Worm (Caenorhabditis elegans) whole organism, young adult: Measurements from ENCODE around the gene nhr-182.

Experiments used
- B0336.3 ChIP-seq: fragments of 200-800 bp; sonication (Bioruptor generic); IDR thresholded peaks from 2 replicates; pipeline ENCODE4 v1.3.6; 2022; ENCODE audit warnings: missing genetic modification characterization, missing compliant biosample characterization
- F23B12.7 ChIP-seq: sonication (generic microtip); optimal IDR thresholded peaks from 2 replicates; lab custom pipeline; 2017; ENCODE audit warnings: missing genetic modification characterization, mild to moderate bottlenecking, missing compliant biosample characterization, antibody characterized with exemption, moderate library complexity; ENCODE audit not compliant: insufficient read depth
- F49E8.2 ChIP-seq: sonication (generic microtip); optimal IDR thresholded peaks from 3 replicates; lab custom pipeline; 2017; ENCODE audit warnings: missing genetic modification characterization, mild to moderate bottlenecking, missing compliant biosample characterization, antibody characterized with exemption, moderate library complexity; ENCODE audit not compliant: insufficient read depth
- F52B5.7 ChIP-seq: sonication (generic microtip); optimal IDR thresholded peaks from 2 replicates; lab custom pipeline; 2016; ENCODE audit warnings: mild to moderate bottlenecking, missing genetic modification characterization, missing compliant biosample characterization
- ama-1 ChIP-seq, 3 experiments: fragments of 150-350 bp in 1 of 3; sonication (generic microtip) in 2 of 3; optimal IDR thresholded peaks; 2 replicates each; lab custom pipeline; 2014 to 2018; ENCODE audit warnings: missing biosample characterization in 2 of 3, missing genetic modification characterization in 2 of 3, missing genetic modification reagents in 2 of 3
- athp-1 ChIP-seq: sonication (generic microtip); optimal IDR thresholded peaks from 2 replicates; lab custom pipeline; 2017; ENCODE audit warnings: mild to moderate bottlenecking, missing genetic modification characterization, missing compliant biosample characterization
- attf-5 ChIP-seq: fragments of 200-800 bp; sonication (Bioruptor generic); optimal IDR thresholded peaks from 2 replicates; lab custom pipeline; 2018; ENCODE audit warnings: mild to moderate bottlenecking, missing genetic modification characterization, missing compliant biosample characterization
- cebp-1 ChIP-seq, 2 experiments: fragments of 200-800 bp in 1 of 2; sonication (Bioruptor generic) in 1 of 2; sonication (generic microtip) in 1 of 2; IDR thresholded peaks in 1 of 2; optimal IDR thresholded peaks in 1 of 2; 2 replicates each; pipeline versions ENCODE4 v1.3.6 to Lab custom; 2017 to 2022; ENCODE audit warnings: missing compliant biosample characterization in 2 of 2, missing genetic modification characterization in 2 of 2, mild to moderate bottlenecking in 1 of 2, missing genetic modification reagents in 1 of 2, moderate library complexity in 1 of 2
- cebp-2 ChIP-seq: fragments of 200-800 bp; sonication (Bioruptor generic); IDR thresholded peaks from 2 replicates; pipeline ENCODE4 v1.3.6; 2022; ENCODE audit warnings: missing genetic modification characterization, missing compliant biosample characterization
- dox-1 ChIP-seq: fragments of 200-800 bp; sonication (Bioruptor generic); IDR thresholded peaks from 2 replicates; pipeline ENCODE4 v1.3.6; 2022; ENCODE audit warnings: missing genetic modification reagents, missing genetic modification characterization, missing compliant biosample characterization
- egl-18 ChIP-seq: fragments of 200-800 bp; sonication (Bioruptor generic); IDR thresholded peaks from 2 replicates; pipeline ENCODE4 v1.3.6; 2022; ENCODE audit warnings: missing genetic modification reagents, missing genetic modification characterization, missing compliant biosample characterization
- ets-4 ChIP-seq: fragments of 200-800 bp; sonication (Bioruptor generic); optimal IDR thresholded peaks from 2 replicates; lab custom pipeline; 2018; ENCODE audit warnings: mild to moderate bottlenecking, missing genetic modification characterization, missing compliant biosample characterization
- hlh-12 ChIP-seq: sonication (generic microtip); optimal IDR thresholded peaks from 2 replicates; lab custom pipeline; 2016; ENCODE audit warnings: missing genetic modification characterization, missing compliant biosample characterization
- hlh-26 ChIP-seq: fragments of 200-800 bp; sonication (Bioruptor generic); conservative IDR thresholded peaks from 2 replicates; pipeline ENCODE4 v1.3.6; 2022; ENCODE audit warnings: missing genetic modification reagents, missing genetic modification characterization, missing compliant biosample characterization
- hmg-1.2 ChIP-seq: fragments of 200-800 bp; sonication (Bioruptor generic); IDR thresholded peaks from 2 replicates; pipeline ENCODE4 v1.3.6; 2022; ENCODE audit warnings: missing genetic modification reagents, missing genetic modification characterization, missing compliant biosample characterization
- lin-54 ChIP-seq: fragments of 200-800 bp; sonication (Bioruptor generic); optimal IDR thresholded peaks from 2 replicates; lab custom pipeline; 2018; ENCODE audit warnings: mild to moderate bottlenecking, missing genetic modification characterization, missing compliant biosample characterization
- mcd-1 ChIP-seq: fragments of 200-800 bp; sonication (Bioruptor generic); IDR thresholded peaks from 2 replicates; pipeline ENCODE4 v1.3.6; 2022; ENCODE audit warnings: missing genetic modification reagents, missing genetic modification characterization, missing compliant biosample characterization
- mes-4 ChIP-seq: sonication (generic microtip); optimal IDR thresholded peaks from 2 replicates; lab custom pipeline; 2016; ENCODE audit warnings: missing genotype, missing genetic modification characterization, missing compliant biosample characterization
- nfya-1 ChIP-seq: sonication (generic microtip); optimal IDR thresholded peaks from 2 replicates; lab custom pipeline; 2017; ENCODE audit warnings: antibody characterized with exemption, missing compliant biosample characterization, missing genetic modification characterization, borderline replicate concordance; ENCODE audit not compliant: insufficient read depth
- nhr-80 ChIP-seq: sonication (generic microtip); optimal IDR thresholded peaks from 2 replicates; lab custom pipeline; 2016; ENCODE audit warnings: missing genetic modification characterization, missing compliant biosample characterization
- pha-4 ChIP-seq: fragments of 150-350 bp; sonication (generic microtip); optimal IDR thresholded peaks from 2 replicates; lab custom pipeline; 2014; ENCODE audit warnings: missing biosample characterization, missing genetic modification reagents, missing genetic modification characterization
- rcor-1 ChIP-seq: fragments of 200-800 bp; sonication (Bioruptor generic); IDR thresholded peaks from 2 replicates; pipeline ENCODE4 v1.3.6; 2022; ENCODE audit warnings: missing genetic modification reagents, missing genetic modification characterization, missing compliant biosample characterization
- sdz-38 ChIP-seq: sonication (generic microtip); optimal IDR thresholded peaks from 2 replicates; lab custom pipeline; 2016; ENCODE audit warnings: missing genotype, missing genetic modification characterization, missing compliant biosample characterization
- snpc-1.3 ChIP-seq: sonication (generic microtip); optimal IDR thresholded peaks from 2 replicates; lab custom pipeline; 2017; ENCODE audit warnings: missing genetic modification characterization, mild to moderate bottlenecking, missing compliant biosample characterization, antibody characterized with exemption, moderate library complexity, missing genotype, missing genetic modification reagents; ENCODE audit not compliant: insufficient read depth
- snpc-3.4 ChIP-seq: sonication (generic microtip); optimal IDR thresholded peaks from 2 replicates; lab custom pipeline; 2017; ENCODE audit warnings: missing genetic modification characterization, mild to moderate bottlenecking, missing compliant biosample characterization, antibody characterized with exemption, moderate library complexity, missing genotype, missing genetic modification reagents
- tlf-1 ChIP-seq: fragments of 200-800 bp; sonication (Bioruptor generic); optimal IDR thresholded peaks from 2 replicates; lab custom pipeline; 2018; ENCODE audit warnings: mild to moderate bottlenecking, missing genetic modification characterization, missing compliant biosample characterization
- unc-62 ChIP-seq: fragments of 150-350 bp; optimal IDR thresholded peaks from 2 replicates; lab custom pipeline; 2014; ENCODE audit warnings: missing biosample characterization, missing genetic modification reagents, missing genetic modification characterization
- zfh-2 ChIP-seq: fragments of 200-800 bp; sonication (Bioruptor generic); conservative IDR thresholded peaks from 2 replicates; pipeline ENCODE4 v1.3.6; 2022; ENCODE audit warnings: missing genetic modification reagents, missing genetic modification characterization, missing compliant biosample characterization
- zim-3 ChIP-seq: sonication (generic microtip); optimal IDR thresholded peaks from 2 replicates; lab custom pipeline; 2017; ENCODE audit warnings: mild to moderate bottlenecking, missing genetic modification characterization, moderate library complexity, missing compliant biosample characterization
- ztf-25 ChIP-seq: fragments of 200-800 bp; sonication (Bioruptor generic); IDR thresholded peaks from 2 replicates; pipeline ENCODE4 v1.3.6; 2022; ENCODE audit warnings: missing genetic modification reagents, missing genetic modification characterization, missing compliant biosample characterization
- ztf-3 ChIP-seq: fragments of 200-800 bp; sonication (Bioruptor generic); optimal IDR thresholded peaks from 2 replicates; lab custom pipeline; 2018; ENCODE audit warnings: mild to moderate bottlenecking, missing genetic modification characterization, missing compliant biosample characterization

nhr-182 gene

DNA sequence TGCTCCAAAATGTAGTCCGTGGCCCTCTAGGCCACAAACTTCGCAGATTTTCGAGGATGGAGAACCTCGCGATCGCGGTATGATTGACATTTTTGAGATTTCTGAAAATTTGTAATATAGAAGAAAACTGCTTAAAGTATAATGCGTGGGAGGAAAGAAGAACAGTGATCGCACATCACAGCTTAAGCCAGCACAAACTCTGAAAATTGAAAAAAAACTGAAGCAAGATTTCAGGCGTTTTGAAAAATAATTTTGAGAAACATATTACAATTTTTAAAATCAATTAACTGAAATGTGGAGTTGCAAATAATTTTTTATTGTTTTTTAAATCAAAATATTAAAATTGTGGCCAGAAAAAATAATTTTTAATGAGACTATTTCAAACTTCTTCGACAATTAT, 7.2 kb upstream of the nhr-182 start, which contains the start of gene nhr-275 (continued):
- TF ChIP-seq sdz-38 (tag; lab: Kevin White, UChicago) (no peak), hlh-26 (GFP tag; lab: Robert Waterston, UW) (no peak), F52B5.7 (tag; lab: Kevin White, UChicago) (no peak)
- TF ChIP-seq, all 124 proteins: peak for 0

DNA sequence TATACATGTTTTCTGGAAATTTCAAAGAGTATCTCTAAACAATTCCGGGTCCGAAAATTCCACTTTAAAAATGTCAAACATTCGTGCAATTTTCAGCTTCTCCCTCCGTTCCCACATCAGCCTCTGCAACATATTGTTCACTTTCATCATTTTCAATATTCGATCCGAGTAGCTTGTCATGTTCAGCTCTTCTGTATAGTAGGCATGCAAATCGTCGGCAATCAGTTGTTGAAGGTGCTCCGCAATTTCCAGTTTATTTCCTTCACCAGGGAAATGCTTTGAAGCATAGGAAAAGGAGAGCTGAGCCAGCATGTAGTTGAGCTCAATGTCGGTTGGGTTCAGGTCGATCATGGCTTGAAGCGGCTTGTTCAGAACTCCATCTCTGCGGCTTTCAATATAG, 5.2 kb upstream of the nhr-182 start:
- TF ChIP-seq zim-3 (tag; lab: Kevin White, UChicago) = no peak
- no peak for TF ChIP-seq lin-54

DNA sequence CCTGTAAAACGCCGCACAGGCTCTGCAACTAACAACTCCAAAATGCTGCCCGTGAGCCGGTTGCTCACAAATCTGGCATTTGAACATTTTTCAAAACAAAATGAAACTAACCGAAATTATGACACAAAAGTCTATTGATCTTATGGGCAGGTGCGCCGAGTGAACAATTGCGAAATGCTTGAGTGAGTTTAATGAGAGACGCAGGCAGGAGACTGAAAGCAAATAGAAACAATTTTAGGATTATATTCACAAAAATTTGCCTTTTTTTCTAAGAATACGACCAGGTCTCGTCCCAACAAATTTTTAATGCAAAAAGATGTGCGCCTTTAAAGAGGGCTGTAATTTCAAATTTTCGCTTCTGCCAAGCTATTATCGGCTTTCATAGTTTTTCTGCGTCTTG, 4.7 kb upstream of the nhr-182 start, which contains the start of gene nhr-183:
Gene nhr-183, minus strand, starts transcription at position 180 of the 400 bp plus-strand sequence.
- TF ChIP-seq ama-1 (optimal IDR thresholded peaks at IDR 0.05; lab: Kevin White, UChicago) = no peak
- TF ChIP-seq ama-1 (GFP tag; optimal IDR thresholded peaks at IDR 0.05; lab: Kevin White, UChicago) = no peak
- TF ChIP-seq cebp-1 (GFP tag; IDR thresholded peaks at IDR 0.05; lab: Robert Waterston, UW) = peak; percentile 69; the same call in 1 of the 2 replicates
- TF ChIP-seq cebp-1 (tag; optimal IDR thresholded peaks at IDR 0.05; lab: Kevin White, UChicago) = peak; percentile 90
- TF ChIP-seq, all 124 proteins: peak for 1

DNA sequence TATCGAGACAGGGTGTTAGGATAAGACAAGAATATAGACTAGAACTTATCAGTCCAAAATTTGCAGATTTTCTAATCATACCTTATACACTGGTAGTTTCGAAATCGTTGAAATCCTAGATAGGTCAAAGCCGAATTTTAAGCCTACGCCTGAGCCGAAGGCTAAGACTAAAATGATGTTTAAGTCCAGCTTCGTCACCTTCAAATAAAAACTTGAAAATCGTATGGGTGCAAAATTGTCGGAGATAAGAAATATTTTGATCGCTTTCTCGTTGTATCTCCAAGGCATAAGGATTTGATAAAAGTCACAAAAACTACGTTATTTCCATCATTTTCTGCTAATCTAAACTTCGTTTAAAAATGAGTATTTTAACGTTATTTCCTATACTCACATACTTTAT, 933 bp upstream of the nhr-182 start, which contains the start of gene F41B5.12:
Gene F41B5.12, plus strand, starts transcription at position 301 of the 400 bp plus-strand sequence.
- TF ChIP-seq F52B5.7 (tag; lab: Kevin White, UChicago) = no peak
- TF ChIP-seq rcor-1 (GFP tag; lab: Robert Waterston, UW) = no peak
- TF ChIP-seq B0336.3 (GFP tag; lab: Robert Waterston, UW) = no peak
- no peak for TF ChIP-seq cebp-2
- no peak for TF ChIP-seq ztf-25 (GFP tag; lab: Robert Waterston, UW)
- no peak for TF ChIP-seq ztf-3 (GFP tag; lab: Kevin White, UChicago)
- no peak for TF ChIP-seq mes-4 (tag; lab: Kevin White, UChicago)
- no peak for TF ChIP-seq snpc-3.4 (tag; lab: Kevin White, UChicago)
- TF ChIP-seq lin-54 = no peak
- TF ChIP-seq hlh-12 (tag; lab: Kevin White, UChicago) = no peak
- TF ChIP-seq, all 124 proteins: peak for 0

DNA sequence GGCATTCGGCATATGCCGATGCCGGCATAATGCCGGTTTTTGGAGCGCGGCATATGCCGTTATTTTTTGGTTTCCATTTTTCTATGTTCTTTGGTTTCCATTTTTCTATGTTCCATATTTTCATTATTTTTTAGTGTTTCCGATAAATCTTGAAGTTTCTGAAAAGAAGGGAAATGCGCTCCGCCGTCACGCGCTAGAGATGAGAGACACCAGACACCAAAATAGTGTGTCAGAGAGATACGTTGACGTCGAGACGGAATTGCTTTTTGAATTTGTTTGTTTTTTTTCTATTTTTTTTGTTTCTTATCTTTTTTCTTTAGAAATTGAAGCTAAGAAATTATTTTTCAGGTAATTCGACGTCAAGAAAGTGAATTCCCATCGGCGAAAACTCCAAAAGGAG, 4.5 kb downstream of the nhr-182 start, which contains the start of gene F41B5.1:
Gene F41B5.1, plus strand, starts transcription at position 343 of the 400 bp plus-strand sequence.
- TF ChIP-seq hmg-1.2 (GFP tag; lab: Robert Waterston, UW) (peak; percentile 85), mcd-1 (GFP tag; lab: Robert Waterston, UW) (0 out of 2 replicates have a peak, but pooled peaks have one; percentile 10)

DNA sequence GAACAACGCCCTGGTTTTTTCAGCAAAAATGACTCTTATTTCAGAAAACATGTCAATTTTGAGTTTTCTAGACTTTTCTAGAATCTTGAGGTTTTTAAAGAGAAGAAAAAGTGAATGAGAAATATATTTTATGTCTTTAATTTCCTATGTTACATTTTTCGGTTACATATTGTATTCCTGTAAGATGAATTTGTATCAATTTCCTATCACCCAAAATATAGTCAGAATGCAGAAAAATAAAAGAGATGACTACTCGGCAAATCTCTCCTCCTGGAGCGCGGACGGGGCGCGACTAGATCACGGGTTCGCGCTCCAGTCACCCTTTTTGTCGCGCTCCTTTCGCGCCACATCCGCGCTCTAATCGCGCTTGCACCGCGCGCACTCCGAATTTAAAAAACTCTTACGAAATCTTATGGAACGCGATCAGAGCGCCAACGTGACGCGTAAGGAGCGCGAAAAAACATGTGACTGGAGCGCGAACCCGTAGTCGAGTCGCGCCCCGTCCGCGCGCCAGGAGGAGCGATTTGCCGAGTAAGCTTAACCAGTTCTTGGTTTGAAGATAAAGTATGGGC, 5.1 kb downstream of the nhr-182 start, which contains the start of gene str-253:
Gene str-253, minus strand, starts transcription at position 51 of the 572 bp plus-strand sequence.
- peak; percentile 68 for TF ChIP-seq zfh-2 (GFP tag; lab: Robert Waterston, UW)
- TF ChIP-seq F49E8.2 (tag; lab: Kevin White, UChicago) = no peak
- TF ChIP-seq cebp-1 (GFP tag; IDR thresholded peaks at IDR 0.05; lab: Robert Waterston, UW) = no peak
- TF ChIP-seq cebp-1 (tag; optimal IDR thresholded peaks at IDR 0.05; lab: Kevin White, UChicago) = peak; percentile 35
- TF ChIP-seq, all 124 proteins: peak for 2

DNA sequence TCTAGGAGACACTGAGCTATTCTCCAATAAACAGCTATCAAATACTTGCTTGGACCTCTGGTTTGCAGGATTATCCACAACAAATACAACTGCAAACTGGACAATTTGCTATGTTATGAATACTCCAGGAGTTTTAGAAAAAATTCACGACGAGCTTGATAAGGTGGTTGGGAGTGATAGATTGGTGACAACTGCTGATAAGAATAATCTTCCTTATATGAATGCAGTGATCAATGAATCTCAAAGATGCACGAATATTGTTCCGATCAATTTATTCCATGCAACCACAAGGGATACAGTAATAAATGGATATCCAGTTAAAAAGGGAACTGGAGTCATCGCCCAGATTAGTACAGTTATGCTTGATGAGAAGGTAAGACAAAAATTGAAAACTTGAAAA, 8.0 kb downstream of the nhr-182 start:
- TF ChIP-seq nhr-80 (tag; lab: Kevin White, UChicago) (peak; percentile 31), ets-4 (GFP tag; lab: Kevin White, UChicago) (no peak)
- TF ChIP-seq, all 124 proteins: peak for 1

DNA sequence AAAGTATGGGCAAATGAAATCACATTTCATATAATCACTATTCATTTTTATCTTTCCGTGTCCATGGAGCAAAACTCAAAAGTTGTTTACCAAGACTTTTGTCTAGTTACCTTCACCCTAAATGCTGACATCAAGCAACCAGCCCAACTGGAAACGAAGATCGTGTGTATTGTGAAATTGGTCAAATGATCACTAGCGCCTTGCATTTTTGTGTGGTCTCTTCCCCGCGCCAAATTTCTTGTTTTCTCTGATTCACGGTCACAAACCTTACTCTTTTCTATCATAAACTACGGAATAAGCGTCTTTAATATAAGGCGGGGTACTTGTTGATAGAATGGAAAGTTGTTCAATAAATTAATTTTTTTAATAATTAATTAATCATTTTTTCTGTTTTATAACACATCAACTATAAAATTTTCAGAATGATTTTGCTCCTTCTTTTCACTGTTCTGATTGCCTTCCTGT, 9.6 kb downstream of the nhr-182 start, which contains the start of gene cyp-33C7:
Gene cyp-33C7, plus strand, starts transcription at position 415 of the 465 bp plus-strand sequence.
- TF ChIP-seq F23B12.7 (peak; percentile 9), pha-4 (peak; percentile 62), attf-5 (GFP tag; lab: Kevin White, UChicago) (peak; percentile 56), dox-1 (GFP tag; lab: Robert Waterston, UW) (0 out of 2 replicates have a peak, but pooled peaks have one; percentile 46), tlf-1 (GFP tag; lab: Kevin White, UChicago) (no peak), F52B5.7 (tag; lab: Kevin White, UChicago) (no peak), unc-62 (GFP tag; lab: Kevin White, UChicago) (peak; percentile 28), snpc-1.3 (no peak), egl-18 (GFP tag; lab: Robert Waterston, UW) (no peak), nfya-1 (tag; lab: Kevin White, UChicago) (no peak), athp-1 (no peak), mcd-1 (GFP tag; lab: Robert Waterston, UW) (0 out of 2 replicates have a peak, but pooled peaks have one; percentile 11), hmg-1.2 (GFP tag; lab: Robert Waterston, UW) (peak; percentile 18; the same call in 1 of the 2 replicates), nhr-80 (tag; lab: Kevin White, UChicago) (peak; percentile 85)
